Worm (Caenorhabditis elegans): ENCODE results near the gene cec-8.

- TF ChIP-seq nhr-237 (tag; optimal IDR thresholded peaks at IDR 0.05) = no peak
- TF ChIP-seq nhr-11 (tag; optimal IDR thresholded peaks at IDR 0.05) = no peak
- no peak for TF ChIP-seq ama-1 (optimal IDR thresholded peaks at IDR 0.05)
- TF ChIP-seq lir-3 (tag; optimal IDR thresholded peaks at IDR 0.05; ENCODE audit: poor library complexity) = no peak
- no peak for TF ChIP-seq fkh-10 (GFP tag; optimal IDR thresholded peaks at IDR 0.05)
- no peak for TF ChIP-seq egl-27 (tag; optimal IDR thresholded peaks at IDR 0.05)
These were observed 10.5 kb upstream of the cec-8 start, which contains the start of gene stim-1 for ce11 chrIII:418649-419048.
